Fruit fly (Drosophila melanogaster) whole organism, pupa: ENCODE data around the gene Gart.

Experiments
- CG12605 ChIP-seq: fragments of 200-800 bp; sonication (Bioruptor generic); IDR thresholded peaks from 2 replicates; pipeline ENCODE4 v1.3.6; 2022; ENCODE audit warnings: missing biosample characterization, missing genetic modification characterization
- CG13204 ChIP-seq: fragments of 200-800 bp; sonication (Bioruptor generic); optimal IDR thresholded peaks from 2 replicates; lab custom pipeline; 2018; ENCODE audit warnings: missing biosample characterization, mild to moderate bottlenecking, missing genetic modification characterization, moderate library complexity
- CG32121 ChIP-seq: fragments of 200-800 bp; sonication (Bioruptor generic); IDR thresholded peaks from 2 replicates; pipeline ENCODE4 v1.3.6; 2022; ENCODE audit warnings: missing biosample characterization, missing genetic modification characterization
- CG34367 ChIP-seq: fragments of 200-800 bp; sonication (Bioruptor generic); optimal IDR thresholded peaks from 2 replicates; lab custom pipeline; 2018; ENCODE audit warnings: missing biosample characterization, mild to moderate bottlenecking, missing genetic modification characterization
- CG9948 ChIP-seq: fragments of 200-800 bp; sonication (Bioruptor generic); optimal IDR thresholded peaks from 2 replicates; lab custom pipeline; 2018; ENCODE audit warnings: missing biosample characterization, mild to moderate bottlenecking, missing genetic modification characterization, moderate library complexity
- EcR ChIP-seq: fragments of 200-800 bp; sonication (Bioruptor generic); optimal IDR thresholded peaks from 3 replicates; lab custom pipeline; 2019; ENCODE audit warnings: missing biosample characterization, missing genetic modification characterization, mild to moderate bottlenecking, moderate library complexity, missing genetic modification reagents
- Ets98B ChIP-seq: fragments of 200-800 bp; sonication (Bioruptor generic); IDR thresholded peaks from 2 replicates; pipeline ENCODE4 v1.3.6; 2022; ENCODE audit warnings: missing biosample characterization, missing genetic modification characterization
- Pif1A ChIP-seq: fragments of 200-800 bp; sonication (Bioruptor generic); optimal IDR thresholded peaks from 3 replicates; lab custom pipeline; 2016; ENCODE audit warnings: missing biosample characterization, missing genetic modification characterization

dm6 chr2L:7005489-7005888 lies 18.2 kb downstream of the Gart start:
- TF ChIP-seq CG34367 (tag; lab: Kevin White, UChicago) = no peak
- no peak for TF ChIP-seq CG9948 (tag; lab: Kevin White, UChicago)
- no peak for TF ChIP-seq CG12605 (GFP tag; lab: Robert Waterston, UW)
- TF ChIP-seq CG13204 (GFP tag; lab: Kevin White, UChicago) = no peak
- TF ChIP-seq EcR (GFP tag; lab: Kevin White, UChicago) = peak; percentile 20
- no peak for TF ChIP-seq Ets98B
- no peak for TF ChIP-seq CG32121 (GFP tag; lab: Robert Waterston, UW)
- no peak for TF ChIP-seq Pif1A
